Fruit fly (Drosophila melanogaster): ENCODE data around the gene PK1-R.

PK1-R gene

dm6 chr3R:14108158-14108921 lies 5.4 kb upstream of the PK1-R start, which contains the start of gene CG12402 (continued):
- no peak for TF ChIP-seq Eip93F (GFP tag; optimal IDR thresholded peaks at IDR 0.05)
- TF ChIP-seq fkh (GFP tag; optimal IDR thresholded peaks at IDR 0.05): peak; percentile 94
- TF ChIP-seq CG6163 (GFP tag; IDR thresholded peaks at IDR 0.05): peak; percentile 57; the same call in 1 of the 3 replicates
- no peak for TF ChIP-seq CG4318 (GFP tag; optimal IDR thresholded peaks at IDR 0.05)
- no peak for TF ChIP-seq CG3032 (tag; optimal IDR thresholded peaks at IDR 0.05)
- TF ChIP-seq topi (GFP tag; optimal IDR thresholded peaks at IDR 0.05): no peak
- no peak for TF ChIP-seq esn (GFP tag; optimal IDR thresholded peaks at IDR 0.05)
- TF ChIP-seq spab (GFP tag; optimal IDR thresholded peaks at IDR 0.05): peak; percentile 24
- TF ChIP-seq Met (GFP tag; optimal IDR thresholded peaks at IDR 0.05): no peak

dm6 chr3R:14107597-14107996 lies 4.7 kb upstream of the PK1-R start:
- TF ChIP-seq CG6163 (GFP tag; IDR thresholded peaks at IDR 0.05) (no peak), svp (GFP tag) (no peak), CG32006 (GFP tag; optimal IDR thresholded peaks at IDR 0.05) (no peak), Eip75B (GFP tag; optimal IDR thresholded peaks at IDR 0.05) (no peak), CG10669 (GFP tag; optimal IDR thresholded peaks at IDR 0.05) (no peak), net (GFP tag; optimal IDR thresholded peaks at IDR 0.05) (no peak), Blimp-1 (GFP tag; optimal IDR thresholded peaks at IDR 0.05) (no peak)

DNA sequence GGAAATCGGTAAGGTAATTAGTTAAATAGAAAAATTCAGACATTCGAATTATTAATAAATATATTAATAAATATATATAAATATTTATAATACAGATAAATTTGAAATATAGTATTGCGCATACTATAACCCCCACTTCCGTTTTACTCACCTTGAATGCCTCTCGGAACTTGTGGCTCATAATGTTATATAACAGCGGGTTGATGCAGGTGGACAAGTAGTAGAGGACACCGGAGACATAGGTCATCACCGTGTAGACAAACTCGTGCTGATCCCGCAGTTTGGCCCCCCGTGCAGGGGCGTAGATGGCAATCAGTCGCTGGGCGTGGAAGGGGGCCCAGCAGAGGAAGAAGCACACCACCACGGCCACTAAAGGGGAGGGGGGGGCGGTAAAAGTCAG lies 2.0 kb downstream of the PK1-R start:
- no peak for TF ChIP-seq Eip75B (GFP tag; optimal IDR thresholded peaks at IDR 0.05)
- TF ChIP-seq CG34406 (GFP tag; optimal IDR thresholded peaks at IDR 0.05): no peak
- no peak for TF ChIP-seq CG4318 (GFP tag; optimal IDR thresholded peaks at IDR 0.05)
- no peak for TF ChIP-seq topi (GFP tag; optimal IDR thresholded peaks at IDR 0.05)
- TF ChIP-seq CG3919 (GFP tag; optimal IDR thresholded peaks at IDR 0.05): no peak
- no peak for TF ChIP-seq cyc (GFP tag; optimal IDR thresholded peaks at IDR 0.05)
- no peak for TF ChIP-seq fd85E (GFP tag; optimal IDR thresholded peaks at IDR 0.05)
- TF ChIP-seq Ets21C (GFP tag; optimal IDR thresholded peaks at IDR 0.05): no peak
- TF ChIP-seq CG8319 (GFP tag; optimal IDR thresholded peaks at IDR 0.05): no peak
- TF ChIP-seq Met (GFP tag; optimal IDR thresholded peaks at IDR 0.05): no peak
- no peak for TF ChIP-seq Hr38 (GFP tag; optimal IDR thresholded peaks at IDR 0.05)
- no peak for TF ChIP-seq CG8119 (GFP tag; IDR thresholded peaks at IDR 0.05)
- no peak for TF ChIP-seq achi (GFP tag; optimal IDR thresholded peaks at IDR 0.05)
- TF ChIP-seq dsx (GFP tag; optimal IDR thresholded peaks at IDR 0.05; ENCODE audit: poor library complexity, severe bottlenecking): no peak
- TF ChIP-seq CG31627 (GFP tag; optimal IDR thresholded peaks at IDR 0.05): no peak
- no peak for TF ChIP-seq net (GFP tag; optimal IDR thresholded peaks at IDR 0.05)
- TF ChIP-seq ss (GFP tag; optimal IDR thresholded peaks at IDR 0.05): no peak
- TF ChIP-seq CG1621 (tag; optimal IDR thresholded peaks at IDR 0.05): no peak

- TF ChIP-seq CG6163 (GFP tag; IDR thresholded peaks at IDR 0.05) (peak; percentile 41; the same call in 1 of the 3 replicates), eg (GFP tag; IDR thresholded peaks at IDR 0.05) (peak; percentile 20; the same call in 1 of the 3 replicates), CG6276 (GFP tag; optimal IDR thresholded peaks at IDR 0.05) (no peak), Eip78C (GFP tag) (peak; percentile 58), svp (GFP tag) (peak; percentile 44), CG31627 (GFP tag; optimal IDR thresholded peaks at IDR 0.05) (peak; percentile 1), CG4318 (GFP tag; optimal IDR thresholded peaks at IDR 0.05) (no peak)
These were observed 4.3 kb downstream of the PK1-R start for dm6 chr3R:14098527-14099109.

DNA sequence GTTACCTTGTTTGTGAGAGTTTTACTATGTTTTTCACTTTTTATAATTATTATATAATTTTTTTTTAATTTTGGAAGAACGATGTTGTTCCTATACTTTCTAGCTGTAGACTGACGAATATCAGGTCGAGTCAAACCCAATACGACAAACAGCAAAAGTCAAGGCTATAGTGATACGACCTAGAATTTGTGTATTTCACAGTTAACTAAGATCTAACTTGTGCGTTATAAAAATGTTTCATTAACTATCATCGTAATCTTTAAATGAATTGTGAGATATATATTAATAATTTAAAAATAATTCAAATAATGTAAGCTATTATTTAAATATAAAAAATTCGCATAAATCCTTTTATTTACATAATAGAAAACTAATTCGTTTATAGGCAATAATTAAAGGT lies 4.9 kb downstream of the PK1-R start, which contains the start of gene CG9920:
TSS of gene CG9920 (minus strand) at position 101 of the 400 bp plus-strand sequence.
- TF ChIP-seq fd85E (GFP tag; optimal IDR thresholded peaks at IDR 0.05): no peak
- TF ChIP-seq CG8119 (GFP tag; IDR thresholded peaks at IDR 0.05): no peak
- no peak for TF ChIP-seq Smox (GFP tag; optimal IDR thresholded peaks at IDR 0.05)
- no peak for TF ChIP-seq CG6276 (GFP tag; optimal IDR thresholded peaks at IDR 0.05)
- TF ChIP-seq OdsH (GFP tag; optimal IDR thresholded peaks at IDR 0.05): no peak
- no peak for TF ChIP-seq Hr39 (GFP tag; optimal IDR thresholded peaks at IDR 0.05)
- no peak for TF ChIP-seq Sox15 (GFP tag; optimal IDR thresholded peaks at IDR 0.05)
- no peak for TF ChIP-seq CG15336 (GFP tag; IDR thresholded peaks at IDR 0.05)
- TF ChIP-seq fd59A (GFP tag; optimal IDR thresholded peaks at IDR 0.05): no peak
- no peak for TF ChIP-seq dac (GFP tag; optimal IDR thresholded peaks at IDR 0.05)
